Worm (Caenorhabditis elegans): ENCODE results near the gene C26D10.3.

C26D10.3 gene

DNA sequence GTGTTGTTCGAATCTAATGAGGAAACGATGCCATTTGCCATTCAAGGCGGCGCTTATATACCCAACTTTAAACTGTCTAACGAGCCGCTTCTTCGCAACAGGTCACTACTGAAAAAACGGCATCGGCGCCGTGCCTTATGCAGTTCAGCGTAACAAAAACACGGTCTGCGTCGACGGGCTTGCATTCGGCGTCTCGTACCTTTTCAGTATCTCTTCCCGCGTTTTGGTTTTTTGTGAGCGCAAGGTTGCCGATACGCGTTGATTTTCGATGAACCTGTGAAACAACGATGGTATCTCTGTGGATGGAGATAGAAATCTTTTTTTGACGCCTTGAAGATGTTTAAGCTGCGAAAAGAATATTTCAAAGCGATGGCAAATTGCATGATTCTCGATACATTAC lies 34.2 kb downstream of the C26D10.3 start, which contains the start of gene col-77:
Gene col-77 (minus strand): TSS at position 32 of the 400 bp plus-strand sequence.
- TF ChIP-seq hlh-11 (tag; optimal IDR thresholded peaks at IDR 0.05) (peak; percentile 48), set-16 (GFP tag; IDR thresholded peaks at IDR 0.05) (no peak), daf-12 (tag; optimal IDR thresholded peaks at IDR 0.05) (no peak), nhr-48 (tag; optimal IDR thresholded peaks at IDR 0.05) (peak; percentile 30), ces-1 (GFP tag; optimal IDR thresholded peaks at IDR 0.05) (no peak), mxl-3 (GFP tag; optimal IDR thresholded peaks at IDR 0.05) (peak; percentile 78), hif-1 (tag; optimal IDR thresholded peaks at IDR 0.05) (no peak)

DNA sequence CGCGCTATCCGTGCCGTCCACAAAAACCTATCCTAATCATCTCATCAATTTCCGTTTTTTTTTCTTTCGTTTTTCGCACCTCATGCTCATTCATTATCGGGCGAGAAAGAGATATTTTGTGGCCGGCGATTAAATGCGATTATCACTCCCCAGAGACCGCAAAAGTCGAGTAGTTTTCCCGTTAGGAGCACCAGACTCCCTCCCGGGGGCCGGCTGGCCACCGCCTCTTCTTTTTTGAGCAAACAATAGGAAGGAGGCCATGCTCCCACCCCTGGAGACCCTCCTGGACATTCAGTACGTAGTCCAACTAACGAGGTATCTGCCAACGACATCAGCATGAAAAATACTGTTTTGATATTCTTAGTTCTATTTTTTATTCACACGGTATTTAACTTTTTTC lies 35.3 kb downstream of the C26D10.3 start, which contains the start of gene M195.2:
Gene M195.2 (plus strand): TSS at position 301 of the 400 bp plus-strand sequence.
- TF ChIP-seq ZK337.2 (GFP tag; IDR thresholded peaks at IDR 0.05), result no peak
- TF ChIP-seq unc-62 (GFP tag; optimal IDR thresholded peaks at IDR 0.05 in 1 of 2), result peak in 1 of 2 experiments; percentile 60
- TF ChIP-seq unc-62 (tag; optimal IDR thresholded peaks at IDR 0.05), result no peak

DNA sequence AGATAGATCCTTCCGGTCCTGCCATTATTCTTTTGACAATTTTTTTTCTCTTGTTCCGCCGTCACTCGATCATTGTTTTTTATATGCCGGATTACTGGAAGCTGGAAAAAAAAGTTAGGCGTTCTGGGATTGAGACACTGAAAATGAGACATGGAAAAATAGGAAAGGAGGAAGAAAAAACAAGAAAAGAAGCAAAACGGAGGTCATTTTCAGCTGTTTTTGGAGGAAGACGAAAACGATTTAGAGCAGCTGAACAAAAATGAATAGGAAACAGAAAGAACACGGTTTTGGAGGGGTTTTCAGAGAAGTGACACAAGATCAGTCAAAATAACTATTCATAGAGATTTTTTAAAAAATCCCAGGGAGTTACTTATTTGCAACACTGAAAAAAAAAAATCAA lies 43.9 kb downstream of the C26D10.3 start, which contains the start of gene amt-3:
Gene amt-3 (minus strand): TSS at position 101 of the 400 bp plus-strand sequence.
- TF ChIP-seq hmg-1.1 (GFP tag; IDR thresholded peaks at IDR 0.05), result no peak
- TF ChIP-seq lin-13 (GFP tag; optimal IDR thresholded peaks at IDR 0.05), result no peak
- TF ChIP-seq spr-3 (GFP tag; optimal IDR thresholded peaks at IDR 0.05), result no peak
- no peak for TF ChIP-seq duxl-1 (tag; optimal IDR thresholded peaks at IDR 0.05; ENCODE audit: poor library complexity)
- TF ChIP-seq ZK546.5 (tag; optimal IDR thresholded peaks at IDR 0.05), result no peak
- TF ChIP-seq daf-8 (GFP tag; IDR thresholded peaks at IDR 0.05), result no peak
- TF ChIP-seq attf-4 (tag; optimal IDR thresholded peaks at IDR 0.05), result no peak
- TF ChIP-seq pqm-1 (tag; optimal IDR thresholded peaks at IDR 0.05), result no peak
- TF ChIP-seq ctbp-1 (GFP tag; IDR thresholded peaks at IDR 0.05), result no peak
- no peak for TF ChIP-seq nhr-41 (GFP tag; IDR thresholded peaks at IDR 0.05)
- TF ChIP-seq lin-39 (tag; optimal IDR thresholded peaks at IDR 0.05), result no peak
- no peak for TF ChIP-seq snpc-1.2 (GFP tag; IDR thresholded peaks at IDR 0.05)
- no peak for TF ChIP-seq lin-15B (tag; optimal IDR thresholded peaks at IDR 0.05)
- no peak for TF ChIP-seq daf-16 (GFP tag; optimal IDR thresholded peaks at IDR 0.05)
- no peak for TF ChIP-seq daf-16 (tag; optimal IDR thresholded peaks at IDR 0.05)
- TF ChIP-seq hif-1 (tag; optimal IDR thresholded peaks at IDR 0.05), result no peak
- TF ChIP-seq hlh-30 (tag; optimal IDR thresholded peaks at IDR 0.05; ENCODE audit: insufficient read depth), result no peak
- no peak for TF ChIP-seq nhr-6 (tag; optimal IDR thresholded peaks at IDR 0.05)
- TF ChIP-seq F10B5.3 (tag; optimal IDR thresholded peaks at IDR 0.05), result no peak
- no peak for TF ChIP-seq fkh-10 (GFP tag; optimal IDR thresholded peaks at IDR 0.05)
- TF ChIP-seq set-16 (GFP tag; IDR thresholded peaks at IDR 0.05), result no peak

DNA sequence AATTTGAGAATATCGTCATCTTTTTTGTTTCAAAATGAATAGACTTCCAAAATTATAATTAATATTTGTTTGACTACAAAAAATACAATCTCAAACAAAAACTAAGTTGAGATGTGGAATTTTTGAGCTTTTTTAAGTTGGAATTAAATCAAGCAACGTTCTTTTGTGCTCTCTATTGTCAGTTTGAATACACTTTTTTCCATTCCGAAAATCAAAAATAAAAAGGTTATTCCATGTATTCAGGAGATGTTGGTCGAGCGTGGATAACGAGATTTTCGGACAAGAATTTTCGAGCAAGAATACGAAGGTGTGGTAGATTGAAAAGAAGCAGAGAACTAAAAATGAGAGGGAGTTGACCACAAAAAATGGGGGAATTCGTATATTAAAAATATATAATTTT lies 45.0 kb downstream of the C26D10.3 start:
- no peak for TF ChIP-seq nhr-6 (tag; optimal IDR thresholded peaks at IDR 0.05)
- no peak for TF ChIP-seq nhr-237 (tag; optimal IDR thresholded peaks at IDR 0.05)
- TF ChIP-seq vab-7 (GFP tag; IDR thresholded peaks at IDR 0.05), result no peak
- TF ChIP-seq nhr-41 (GFP tag; IDR thresholded peaks at IDR 0.05), result no peak
- TF ChIP-seq egl-27 (tag; optimal IDR thresholded peaks at IDR 0.05), result no peak
- TF ChIP-seq dmd-9 (GFP tag; IDR thresholded peaks at IDR 0.05), result no peak
- no peak for TF ChIP-seq F44E2.7 (GFP tag; IDR thresholded peaks at IDR 0.05)
- no peak for TF ChIP-seq snpc-4 (tag; optimal IDR thresholded peaks at IDR 0.05)
- TF ChIP-seq fkh-10 (GFP tag; optimal IDR thresholded peaks at IDR 0.05), result peak; percentile 58

DNA sequence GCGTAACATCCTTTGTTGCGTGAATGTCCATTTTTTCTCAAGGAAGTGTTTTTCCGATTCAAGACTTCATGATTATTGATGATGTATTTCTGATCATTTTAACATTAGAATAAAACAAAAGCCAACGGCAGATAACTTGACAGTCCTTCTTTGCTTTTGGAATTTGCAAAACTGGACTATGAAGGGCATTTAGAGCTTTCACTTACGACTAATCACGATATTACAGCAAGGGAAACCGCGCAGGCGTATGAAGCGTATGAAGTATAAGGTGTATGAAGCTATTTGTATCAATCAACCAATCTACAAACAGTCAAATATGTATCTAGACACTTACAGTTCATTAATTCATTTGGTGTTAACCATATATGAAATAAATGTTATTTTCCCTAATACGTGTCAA lies 52.5 kb downstream of the C26D10.3 start:
- TF ChIP-seq unc-62 (GFP tag; optimal IDR thresholded peaks at IDR 0.05 in 1 of 2) (peak in 1 of 2 experiments; percentile 94), unc-62 (tag; optimal IDR thresholded peaks at IDR 0.05) (no peak), cey-2 (tag; optimal IDR thresholded peaks at IDR 0.05; ENCODE audit: borderline replicate concordance, insufficient read depth) (no peak), sdz-12 (GFP tag; optimal IDR thresholded peaks at IDR 0.05) (no peak), lin-1 (GFP tag; IDR thresholded peaks at IDR 0.05) (no peak)
